Fruit fly (Drosophila melanogaster) Kc167 (cell line): ENCODE measurements around the gene RpL28.

ENCODE experiments used
- Sin3A ChIP-seq: fragments of >200 bp; optimal IDR thresholded peaks from 2 replicates; lab custom pipeline; 2018; ENCODE audit warnings: missing external identifiers
- insv ChIP-seq: fragments of >200 bp; optimal IDR thresholded peaks from 3 replicates; lab custom pipeline; 2018; ENCODE audit warnings: missing external identifiers
- psq ChIP-seq: fragments of >200 bp; optimal IDR thresholded peaks from 2 replicates; lab custom pipeline; 2017; ENCODE audit warnings: missing external identifiers
- ttk ChIP-seq: sonication (Bioruptor generic); optimal IDR thresholded peaks from 2 replicates; lab custom pipeline; 2017; ENCODE audit warnings: missing external identifiers

DNA sequence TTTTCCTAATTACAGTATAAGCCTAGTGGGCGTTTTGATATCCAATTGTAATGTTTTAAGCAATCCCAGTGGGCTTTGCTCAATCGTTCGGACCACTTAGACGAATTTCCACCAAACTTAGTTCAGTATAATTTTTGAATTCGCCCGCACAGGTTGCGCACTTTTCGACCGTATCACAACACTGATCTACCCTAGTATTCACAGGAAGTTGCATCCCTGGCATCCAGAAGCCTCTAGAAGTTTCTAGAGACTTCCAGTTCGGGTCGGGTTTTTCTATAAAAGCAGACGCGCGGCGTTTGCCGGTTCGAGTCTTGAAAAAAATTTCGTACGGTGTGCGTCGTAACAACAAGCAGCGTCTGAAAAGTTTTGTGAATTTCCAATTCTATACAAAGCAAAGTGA lies 29.8 kb downstream of the RpL28 start, which contains the start of gene Hsp83:
- TF ChIP-seq insv (lab: Kevin White, UChicago): peak; percentile 70
- no peak for TF ChIP-seq Sin3A (lab: Kevin White, UChicago)
- TF ChIP-seq psq: no peak
- TF ChIP-seq ttk: no peak
